Worm (Caenorhabditis elegans) whole organism, L1 larva: Measurements from ENCODE around the gene lrr-1.

Source experiments
- ceh-63 ChIP-seq: fragments of 200-800 bp; sonication (Bioruptor generic); optimal IDR thresholded peaks from 2 replicates; lab custom pipeline; 2018; ENCODE audit warnings: mild to moderate bottlenecking, missing genetic modification characterization, missing compliant biosample characterization
- fkh-4 ChIP-seq: sonication (generic microtip); optimal IDR thresholded peaks from 2 replicates; lab custom pipeline; 2016; ENCODE audit warnings: missing compliant biosample characterization, missing genetic modification characterization, borderline replicate concordance
- fos-1 ChIP-seq: fragments of 150-350 bp; optimal IDR thresholded peaks from 2 replicates; lab custom pipeline; 2014; ENCODE audit warnings: missing biosample characterization, missing genetic modification characterization
- isw-1 ChIP-seq: fragments of 200-800 bp; sonication (Bioruptor generic); IDR thresholded peaks from 2 replicates; pipeline ENCODE4 v1.3.6; 2022; ENCODE audit warnings: missing genetic modification characterization, missing compliant biosample characterization
- lin-15B ChIP-seq: fragments of 150-350 bp; sonication (generic microtip); optimal IDR thresholded peaks from 3 replicates; lab custom pipeline; 2014; ENCODE audit warnings: missing biosample characterization, missing genetic modification characterization
- lin-35 ChIP-seq, 2 experiments: fragments of 150-350 bp; optimal IDR thresholded peaks; 2 replicates each; lab custom pipeline; 2014; ENCODE audit warnings: missing biosample characterization in 2 of 2, missing genetic modification characterization in 2 of 2, missing genetic modification reagents in 2 of 2
- nhr-237 ChIP-seq: fragments of 150-350 bp; optimal IDR thresholded peaks from 2 replicates; lab custom pipeline; 2014; ENCODE audit warnings: missing biosample characterization, missing genetic modification characterization
- sptf-1 ChIP-seq: fragments of 150-350 bp; optimal IDR thresholded peaks from 2 replicates; lab custom pipeline; 2014; ENCODE audit warnings: missing biosample characterization, missing genetic modification characterization
- tbx-2 ChIP-seq: sonication (generic microtip); optimal IDR thresholded peaks from 2 replicates; lab custom pipeline; 2016; ENCODE audit warnings: missing genetic modification characterization, missing compliant biosample characterization
- zag-1 ChIP-seq: fragments of 150-350 bp; optimal IDR thresholded peaks from 2 replicates; lab custom pipeline; 2014; ENCODE audit warnings: missing biosample characterization, missing genetic modification characterization
- ztf-11 ChIP-seq, 2 experiments: sonication (generic microtip); optimal IDR thresholded peaks; 2 replicates each; lab custom pipeline; 2016 to 2017; ENCODE audit warnings: missing genetic modification characterization in 2 of 2, missing biosample characterization in 1 of 2, missing compliant biosample characterization in 1 of 2

ce11 chrII:5022381-5022855 is 13.8 kb downstream of the lrr-1 start, which contains the start of the genes nsy-1 and F59A6.13:
- TF ChIP-seq fos-1 (tag; lab: Kevin White, UChicago) (no peak), tbx-2 (tag; lab: Kevin White, UChicago) (no peak), zag-1 (no peak), fkh-4 (tag; lab: Kevin White, UChicago) (no peak), isw-1 (GFP tag; lab: Robert Waterston, UW) (no peak), lin-15B (no peak), ceh-63 (GFP tag; lab: Kevin White, UChicago) (no peak), lin-35 (GFP tag; optimal IDR thresholded peaks at IDR 0.05; lab: Kevin White, UChicago) (no peak), ztf-11 (tag; optimal IDR thresholded peaks at IDR 0.05; lab: Kevin White, UChicago) (no peak), nhr-237 (tag; lab: Kevin White, UChicago) (no peak), sptf-1 (tag; lab: Kevin White, UChicago) (no peak)
